Fruit fly (Drosophila melanogaster): ENCODE measurements around the gene hoe2.

dm6 chr2L:4896484-4897205 lies 39.6 kb downstream of the hoe2 start:
- TF ChIP-seq pan (optimal IDR thresholded peaks at IDR 0.05) (no peak), usp (GFP tag; optimal IDR thresholded peaks at IDR 0.05) (no peak), psq (optimal IDR thresholded peaks at IDR 0.05) (no peak), CG8478 (optimal IDR thresholded peaks at IDR 0.05) (no peak), EcR (GFP tag; optimal IDR thresholded peaks at IDR 0.05) (no peak), Dll (optimal IDR thresholded peaks at IDR 0.05) (no peak)
